Worm (Caenorhabditis elegans): ENCODE measurements around the gene dot-1.3.

ce11 chrX:12288254-12288653 lies 14.4 kb downstream of the dot-1.3 start, which contains the start of gene C04B4.5:
- TF ChIP-seq syd-9 (tag; optimal IDR thresholded peaks at IDR 0.05) (no peak), T23F11.4 (GFP tag; optimal IDR thresholded peaks at IDR 0.05) (no peak), pha-2 (tag; optimal IDR thresholded peaks at IDR 0.05) (no peak), fkh-10 (GFP tag; optimal IDR thresholded peaks at IDR 0.05) (no peak), ceh-45 (GFP tag; IDR thresholded peaks at IDR 0.05) (no peak), elt-4 (tag; optimal IDR thresholded peaks at IDR 0.05) (no peak), hlh-30 (tag; optimal IDR thresholded peaks at IDR 0.05; ENCODE audit: insufficient read depth) (no peak), nhr-11 (tag; optimal IDR thresholded peaks at IDR 0.05) (no peak), unc-3 (GFP tag; conservative IDR thresholded peaks at IDR 0.05) (no peak), unc-3 (tag; optimal IDR thresholded peaks at IDR 0.05) (no peak), tbx-7 (tag; optimal IDR thresholded peaks at IDR 0.05) (no peak), ref-2 (tag; optimal IDR thresholded peaks at IDR 0.05) (no peak), elt-2 (tag; optimal IDR thresholded peaks at IDR 0.05) (no peak), hlh-6 (tag; optimal IDR thresholded peaks at IDR 0.05) (no peak), ceh-24 (tag; optimal IDR thresholded peaks at IDR 0.05) (no peak)
